Worm (Caenorhabditis elegans): ENCODE results near the gene R13H4.5.

Gene R13H4.5

ce11 chrV:11889115-11889935 lies 28.9 kb downstream of the R13H4.5 start (continued):
- TF ChIP-seq hmg-20 (GFP tag; IDR thresholded peaks at IDR 0.05) (no peak), nhr-120 (GFP tag; IDR thresholded peaks at IDR 0.05) (no peak), nfya-1 (tag; optimal IDR thresholded peaks at IDR 0.05; ENCODE audit: borderline replicate concordance, insufficient read depth) (no peak), nhr-179 (tag; optimal IDR thresholded peaks at IDR 0.05) (no peak), ztf-25 (GFP tag; IDR thresholded peaks at IDR 0.05) (no peak), repo-1 (tag; optimal IDR thresholded peaks at IDR 0.05) (peak; percentile 71), ets-4 (GFP tag; optimal IDR thresholded peaks at IDR 0.05) (no peak), tlf-1 (GFP tag; optimal IDR thresholded peaks at IDR 0.05) (peak; percentile 63), somi-1 (GFP tag; optimal IDR thresholded peaks at IDR 0.05) (peak; percentile 6), pha-4 (tag; optimal IDR thresholded peaks at IDR 0.05) (no peak), cebp-2 (GFP tag; IDR thresholded peaks at IDR 0.05) (no peak), mes-4 (tag; optimal IDR thresholded peaks at IDR 0.05) (no peak), ztf-3 (GFP tag; optimal IDR thresholded peaks at IDR 0.05) (no peak), madf-6 (GFP tag; IDR thresholded peaks at IDR 0.05) (no peak), Y95B8A.8 (GFP tag; IDR thresholded peaks at IDR 0.05) (no peak), mcd-1 (GFP tag; IDR thresholded peaks at IDR 0.05) (no peak), unc-130 (GFP tag; optimal IDR thresholded peaks at IDR 0.05) (no peak), sea-2 (GFP tag; IDR thresholded peaks at IDR 0.05) (no peak)

DNA sequence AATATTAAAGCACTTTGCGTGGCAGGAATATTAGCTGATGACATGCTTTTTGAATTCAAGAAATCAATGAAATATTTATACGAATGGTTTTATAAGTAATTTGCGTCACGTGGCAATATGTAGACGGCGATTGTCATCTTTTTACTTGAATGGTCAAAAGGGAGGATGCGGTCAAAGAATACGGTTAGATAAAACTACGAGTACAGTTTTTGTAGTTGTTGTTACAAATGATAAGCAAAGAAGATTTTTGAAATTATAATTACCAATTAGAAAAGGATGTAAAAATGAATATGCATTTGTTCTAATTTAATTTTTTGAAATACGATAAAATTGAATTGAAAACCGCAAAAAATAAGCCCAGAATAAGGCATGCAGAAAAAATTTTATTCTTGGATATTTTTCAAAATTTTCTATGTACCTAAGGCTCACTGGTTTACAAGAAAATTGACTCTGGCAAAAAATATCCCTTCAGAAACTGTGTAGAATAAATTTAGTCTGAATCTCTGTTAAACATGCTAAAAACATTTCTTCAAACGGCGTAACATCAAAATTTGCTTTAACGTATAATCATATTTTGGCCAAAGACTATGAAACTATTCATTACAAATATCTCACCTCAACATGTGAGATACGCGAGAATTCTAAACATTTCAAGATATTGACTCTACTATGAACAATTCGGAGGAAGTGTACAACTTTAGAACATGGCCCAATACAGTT lies 30.8 kb downstream of the R13H4.5 start, which contains the start of the genes sodh-2 and srx-76:
TSS of gene sodh-2 (minus strand) at position 101 of the 720 bp plus-strand sequence.
TSS of gene srx-76 (plus strand) at position 670 of the 720 bp plus-strand sequence.
- TF ChIP-seq Y53G8AR.9 (GFP tag; conservative IDR thresholded peaks at IDR 0.05) (no peak), lsy-27 (tag; optimal IDR thresholded peaks at IDR 0.05; ENCODE audit: borderline replicate concordance, insufficient read depth) (no peak), F33H1.4 (GFP tag; IDR thresholded peaks at IDR 0.05) (no peak), F49E8.2 (tag; optimal IDR thresholded peaks at IDR 0.05; ENCODE audit: insufficient read depth) (no peak), F23B12.7 (tag; optimal IDR thresholded peaks at IDR 0.05; ENCODE audit: insufficient read depth) (no peak), ztf-25 (GFP tag; IDR thresholded peaks at IDR 0.05) (no peak), ztf-28 (GFP tag; IDR thresholded peaks at IDR 0.05) (no peak), K11D2.4 (GFP tag; IDR thresholded peaks at IDR 0.05) (no peak), hmg-1.2 (GFP tag; IDR thresholded peaks at IDR 0.05) (no peak), F57A8.1 (GFP tag; optimal IDR thresholded peaks at IDR 0.05) (no peak), lir-1 (GFP tag; conservative IDR thresholded peaks at IDR 0.05) (no peak), rpc-1 (optimal IDR thresholded peaks at IDR 0.05) (no peak), rpc-1 (tag; optimal IDR thresholded peaks at IDR 0.05) (no peak), C06A6.2 (GFP tag; conservative IDR thresholded peaks at IDR 0.05) (no peak), him-1 (tag; optimal IDR thresholded peaks at IDR 0.05) (no peak), bed-1 (GFP tag; IDR thresholded peaks at IDR 0.05) (no peak), dpff-1 (tag; optimal IDR thresholded peaks at IDR 0.05) (no peak), xnd-1 (tag; optimal IDR thresholded peaks at IDR 0.05) (no peak), zim-3 (tag; optimal IDR thresholded peaks at IDR 0.05) (no peak)
